Fruit fly (Drosophila melanogaster) whole organism, embryonic: ENCODE data around the gene CG33325.

ENCODE experiments used
- Deaf1 ChIP-seq: fragments of 200-800 bp; optimal IDR thresholded peaks from 3 replicates; lab custom pipeline; 2019; ENCODE audit warnings: missing biosample characterization, mild to moderate bottlenecking, missing genetic modification characterization, moderate library complexity
- dati ChIP-seq: fragments of 200-800 bp; sonication (Bioruptor generic); IDR thresholded peaks from 2 replicates; pipeline ENCODE4 v1.3.6; 2022; ENCODE audit warnings: missing biosample characterization, missing genetic modification characterization
- stc ChIP-seq: fragments of 200-800 bp; sonication (Bioruptor generic); IDR thresholded peaks from 2 replicates; pipeline ENCODE4 v1.3.6; 2022; ENCODE audit warnings: missing biosample characterization, missing genetic modification characterization
- sug ChIP-seq: fragments of 200-800 bp; optimal IDR thresholded peaks from 2 replicates; lab custom pipeline; 2019; ENCODE audit warnings: missing biosample characterization, mild to moderate bottlenecking, missing genetic modification characterization, moderate library complexity
- unpg ChIP-seq: fragments of 200-800 bp; sonication (Bioruptor generic); optimal IDR thresholded peaks from 3 replicates; lab custom pipeline; 2018; ENCODE audit warnings: missing biosample characterization, mild to moderate bottlenecking, missing genetic modification characterization, moderate library complexity

DNA sequence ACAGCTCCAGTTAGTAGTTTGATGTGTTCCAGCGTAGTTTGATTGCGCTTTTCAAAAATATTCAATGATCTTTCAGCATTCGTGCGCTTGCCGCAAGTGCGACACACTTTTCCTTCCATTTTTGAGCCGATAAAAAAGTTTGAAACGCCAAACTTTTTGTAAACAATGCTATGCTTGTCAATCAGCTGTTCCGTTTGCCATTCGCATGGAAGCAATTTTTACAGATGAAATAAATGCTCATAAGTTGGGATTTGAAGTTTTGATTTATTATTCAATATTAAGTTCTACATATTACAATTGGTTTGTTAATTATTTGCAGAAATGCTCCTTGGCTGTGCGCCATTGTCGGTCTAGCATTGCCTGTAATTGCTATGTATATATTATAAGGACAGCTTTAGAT lies 49.7 kb upstream of the CG33325 start, which contains the start of gene ranshi:
- TF ChIP-seq stc (GFP tag; lab: Robert Waterston, UW) (no peak), dati (GFP tag; lab: Robert Waterston, UW) (no peak), Deaf1 (tag; lab: Kevin White, UChicago) (no peak), unpg (GFP tag; lab: Kevin White, UChicago) (no peak), sug (tag; lab: Kevin White, UChicago) (no peak)
